Fruit fly (Drosophila melanogaster) whole organism, embryonic: ENCODE data around the gene Hand.

Experiments used
- C15 ChIP-seq: fragments of 200-800 bp; sonication (Bioruptor generic); IDR thresholded peaks from 3 replicates; pipeline ENCODE4 v1.3.6; 2022; ENCODE audit warnings: missing biosample characterization, missing genetic modification characterization
- CG15011 ChIP-seq: fragments of 200-800 bp; sonication (Bioruptor generic); optimal IDR thresholded peaks from 3 replicates; lab custom pipeline; 2018; ENCODE audit warnings: missing biosample characterization, mild to moderate bottlenecking, missing genetic modification characterization
- CG17568 ChIP-seq: fragments of 200-800 bp; sonication (Bioruptor generic); optimal IDR thresholded peaks from 2 replicates; lab custom pipeline; 2018; ENCODE audit warnings: missing biosample characterization, mild to moderate bottlenecking, missing genetic modification characterization, moderate library complexity
- CG31224 ChIP-seq: fragments of 200-800 bp; sonication (Bioruptor generic); IDR thresholded peaks from 2 replicates; pipeline ENCODE4 v1.3.6; 2022; ENCODE audit warnings: missing biosample characterization, missing genetic modification characterization
- Dp ChIP-seq: fragments of 200-800 bp; sonication (Bioruptor generic); optimal IDR thresholded peaks from 2 replicates; lab custom pipeline; 2018; ENCODE audit warnings: missing biosample characterization, mild to moderate bottlenecking, missing genetic modification characterization, moderate library complexity
- Myb ChIP-seq: fragments of 200-800 bp; sonication (Bioruptor generic); optimal IDR thresholded peaks from 2 replicates; lab custom pipeline; 2016; ENCODE audit warnings: missing biosample characterization, missing genetic modification characterization
- ato ChIP-seq: fragments of 200-800 bp; sonication (Bioruptor generic); IDR thresholded peaks from 2 replicates; pipeline ENCODE4 v1.3.6; 2022; ENCODE audit warnings: missing biosample characterization, missing genetic modification characterization; ENCODE audit not compliant: partially characterized antibody
- chm ChIP-seq: fragments of 200-800 bp; sonication (Bioruptor generic); IDR thresholded peaks from 2 replicates; pipeline ENCODE4 v1.3.6; 2022; ENCODE audit warnings: missing biosample characterization, missing genetic modification characterization
- crp ChIP-seq, 2 experiments: fragments of 200-800 bp; sonication (Bioruptor generic); optimal IDR thresholded peaks; 2 replicates in 1 of 2; 3 replicates in 1 of 2; lab custom pipeline; 2017; ENCODE audit warnings: missing biosample characterization in 2 of 2, missing genetic modification characterization in 2 of 2, mild to moderate bottlenecking in 1 of 2, moderate library complexity in 1 of 2
- esg ChIP-seq: fragments of 200-800 bp; sonication (Bioruptor generic); conservative IDR thresholded peaks from 2 replicates; pipeline ENCODE4 v1.3.6; 2022; ENCODE audit warnings: missing biosample characterization, missing genetic modification characterization
- eve ChIP-seq, 2 experiments: fragments of >200 bp; optimal IDR thresholded peaks; 2 replicates each; lab custom pipeline; 2017; ENCODE audit warnings: missing biosample characterization in 2 of 2, missing genetic modification characterization in 2 of 2
- psq ChIP-seq: fragments of 200-800 bp; sonication (Bioruptor generic); optimal IDR thresholded peaks from 2 replicates; lab custom pipeline; 2017; ENCODE audit warnings: missing biosample characterization, missing genetic modification characterization
- sc ChIP-seq, 3 experiments: fragments of >200 bp in 2 of 3; fragments of 200-800 bp in 1 of 3; sonication (Bioruptor generic) in 1 of 3; optimal IDR thresholded peaks; 2 replicates in 2 of 3; 3 replicates in 1 of 3; lab custom pipeline; 2017; ENCODE audit warnings: mild to moderate bottlenecking in 1 of 3, missing biosample characterization in 1 of 3, missing genetic modification characterization in 1 of 3, missing genetic modification reagents in 1 of 3

DNA sequence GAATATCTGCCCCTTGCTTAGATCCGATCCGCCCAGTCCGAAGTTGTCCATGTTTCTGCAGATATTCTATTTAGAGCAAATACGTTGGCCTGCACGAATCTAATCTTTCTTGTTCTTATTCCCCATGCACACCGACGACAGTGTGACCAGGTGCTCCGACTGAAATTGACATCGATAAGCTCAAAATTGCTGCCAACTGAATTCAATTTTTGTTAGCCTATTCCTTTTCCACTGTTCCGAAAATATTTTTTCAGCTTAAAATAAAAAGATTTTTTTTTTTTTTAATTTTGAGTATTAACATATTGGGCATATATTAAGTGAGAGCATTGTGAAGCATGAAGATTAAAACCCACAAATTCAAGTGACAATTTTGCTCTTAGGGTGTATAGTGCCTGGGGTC, 8.6 kb upstream of the Hand start, which contains the start of gene nmd:
- TF ChIP-seq esg (GFP tag; lab: Robert Waterston, UW) (no peak), C15 (no peak), CG17568 (GFP tag; lab: Kevin White, UChicago) (no peak), crp (GFP tag; optimal IDR thresholded peaks at IDR 0.05; lab: Kevin White, UChicago) (no peak), chm (GFP tag; lab: Robert Waterston, UW) (no peak), Myb (GFP tag; lab: Kevin White, UChicago) (peak; percentile 20), eve (GFP tag; optimal IDR thresholded peaks at IDR 0.05; lab: Kevin White, UChicago) (no peak), Dp (peak; percentile 29), psq (no peak), ato (no peak), CG31224 (no peak), CG15011 (no peak), sc (optimal IDR thresholded peaks at IDR 0.05; lab: Kevin White, UChicago) (no peak), sc (GFP tag; optimal IDR thresholded peaks at IDR 0.05; lab: Kevin White, UChicago) (no peak)
